Fruit fly (Drosophila melanogaster) whole organism, prepupa: ENCODE measurements around the gene GstD2.

Experiments used
- Blimp-1 ChIP-seq: fragments of 200-800 bp; sonication (Bioruptor generic); optimal IDR thresholded peaks from 3 replicates; lab custom pipeline; 2017; ENCODE audit warnings: missing biosample characterization, missing genetic modification characterization, mild to moderate bottlenecking, moderate library complexity, missing genetic modification reagents
- CG1621 ChIP-seq: fragments of 200-800 bp; sonication (Bioruptor generic); optimal IDR thresholded peaks from 3 replicates; lab custom pipeline; 2018; ENCODE audit warnings: missing biosample characterization, mild to moderate bottlenecking, missing genetic modification characterization
- CG16779 ChIP-seq: fragments of 200-800 bp; sonication (Bioruptor generic); optimal IDR thresholded peaks from 3 replicates; lab custom pipeline; 2017; ENCODE audit warnings: missing biosample characterization, mild to moderate bottlenecking, missing genetic modification characterization
- CG6792 ChIP-seq: fragments of 200-800 bp; sonication (Bioruptor generic); optimal IDR thresholded peaks from 3 replicates; lab custom pipeline; 2016; ENCODE audit warnings: missing biosample characterization, missing genetic modification characterization
- CG8319 ChIP-seq: fragments of 200-800 bp; sonication (Bioruptor generic); optimal IDR thresholded peaks from 3 replicates; lab custom pipeline; 2016; ENCODE audit warnings: missing biosample characterization, missing genetic modification characterization
- Ets96B ChIP-seq: fragments of 200-800 bp; optimal IDR thresholded peaks from 2 replicates; lab custom pipeline; 2019; ENCODE audit warnings: missing biosample characterization, mild to moderate bottlenecking, missing genetic modification characterization, moderate library complexity
- Met ChIP-seq: fragments of 200-800 bp; sonication (Bioruptor generic); optimal IDR thresholded peaks from 3 replicates; lab custom pipeline; 2016; ENCODE audit warnings: missing biosample characterization, missing genetic modification characterization
- OdsH ChIP-seq: fragments of 200-800 bp; sonication (Bioruptor generic); optimal IDR thresholded peaks from 3 replicates; lab custom pipeline; 2016; ENCODE audit warnings: missing biosample characterization, missing genetic modification characterization
- eg ChIP-seq: fragments of 200-800 bp; sonication (Bioruptor generic); IDR thresholded peaks from 3 replicates; pipeline ENCODE4 v1.3.6; 2022; ENCODE audit warnings: missing biosample characterization, missing genetic modification characterization

DNA sequence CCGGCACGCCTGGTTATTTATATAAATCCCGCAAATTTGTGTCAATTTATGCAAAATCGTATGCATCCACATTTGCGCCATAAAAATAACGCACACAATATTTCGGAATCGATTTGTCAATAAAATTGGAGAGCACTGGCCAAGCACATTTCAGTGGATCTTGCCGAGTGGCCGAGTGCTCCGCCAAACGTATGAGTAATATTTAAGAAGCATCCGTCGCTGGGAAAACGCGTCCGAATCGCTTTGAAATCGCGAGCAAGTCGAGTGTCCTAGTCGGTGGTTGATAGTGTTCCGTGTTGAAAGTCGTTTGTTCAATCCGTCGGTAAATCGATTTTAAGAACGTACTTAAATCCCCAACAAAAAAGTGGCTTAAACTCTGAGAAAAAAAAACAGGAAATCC lies 15.2 kb downstream of the GstD2 start, which contains the start of gene CG33098:
- TF ChIP-seq eg (GFP tag; lab: Robert Waterston, UW) (no peak), CG1621 (no peak), CG8319 (no peak), Blimp-1 (GFP tag; lab: Kevin White, UChicago) (no peak), CG6792 (GFP tag; lab: Kevin White, UChicago) (no peak), CG16779 (tag; lab: Kevin White, UChicago) (no peak), OdsH (GFP tag; lab: Kevin White, UChicago) (no peak), Met (GFP tag; lab: Kevin White, UChicago) (no peak), Ets96B (tag; lab: Kevin White, UChicago) (no peak)
